Worm (Caenorhabditis elegans) whole organism, midembryonic: ENCODE results near the gene ZC250.5.

ENCODE experiments used
- cog-1 ChIP-seq: sonication (generic microtip); optimal IDR thresholded peaks from 2 replicates; lab custom pipeline; 2016; ENCODE audit warnings: missing genetic modification characterization, missing compliant biosample characterization
- flt-1 ChIP-seq: fragments of 200-800 bp; sonication (Bioruptor generic); IDR thresholded peaks from 2 replicates; pipeline ENCODE4 v1.3.6; 2022; ENCODE audit warnings: missing genetic modification characterization, missing compliant biosample characterization
- klf-2 ChIP-seq: fragments of 200-800 bp; sonication (Bioruptor generic); conservative IDR thresholded peaks from 2 replicates; pipeline ENCODE4 v1.3.6; 2022; ENCODE audit warnings: missing genetic modification reagents, missing genetic modification characterization, missing compliant biosample characterization
- med-1 ChIP-seq: sonication (generic microtip); optimal IDR thresholded peaks from 2 replicates; lab custom pipeline; 2017; ENCODE audit warnings: missing genetic modification characterization, mild to moderate bottlenecking, missing compliant biosample characterization, antibody characterized with exemption, missing genetic modification reagents; ENCODE audit not compliant: insufficient read depth
- ref-1 ChIP-seq: fragments of 200-800 bp; sonication (Bioruptor generic); conservative IDR thresholded peaks from 2 replicates; pipeline ENCODE4 v1.3.6; 2022; ENCODE audit warnings: missing genetic modification reagents, missing genetic modification characterization, missing compliant biosample characterization
- tab-1 ChIP-seq: fragments of 200-800 bp; sonication (Bioruptor generic); IDR thresholded peaks from 2 replicates; pipeline ENCODE4 v1.3.6; 2022; ENCODE audit warnings: missing genetic modification characterization, missing compliant biosample characterization
- ztf-29 ChIP-seq: fragments of 200-800 bp; sonication (Bioruptor generic); IDR thresholded peaks from 2 replicates; pipeline ENCODE4 v1.3.6; 2022; ENCODE audit warnings: missing genetic modification reagents, missing genetic modification characterization, missing compliant biosample characterization

DNA sequence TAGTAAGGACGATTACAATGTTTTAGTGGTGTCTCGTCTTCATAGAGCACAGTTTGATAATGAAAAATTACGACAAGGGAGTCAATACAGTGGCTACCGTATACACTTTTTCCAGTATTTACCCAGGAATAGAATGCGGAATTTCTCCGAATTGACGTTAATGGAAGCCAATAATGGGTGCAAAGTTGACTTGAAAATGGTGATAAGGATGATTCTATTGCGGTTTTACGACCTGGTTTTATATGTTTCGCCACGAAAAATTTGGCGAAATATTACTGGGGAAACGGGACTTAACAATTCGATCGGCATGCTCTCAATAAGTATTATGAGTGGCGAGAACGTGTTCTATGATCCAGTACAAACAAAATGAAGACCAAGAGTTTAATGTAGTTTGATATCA lies 14.3 kb downstream of the ZC250.5 start:
- no peak for TF ChIP-seq klf-2
- TF ChIP-seq med-1 (GFP tag; lab: Kevin White, UChicago) = no peak
- no peak for TF ChIP-seq ztf-29 (GFP tag; lab: Robert Waterston, UW)
- no peak for TF ChIP-seq cog-1 (tag; lab: Kevin White, UChicago)
- no peak for TF ChIP-seq flt-1
- TF ChIP-seq tab-1 (GFP tag; lab: Robert Waterston, UW) = no peak
- no peak for TF ChIP-seq ref-1 (GFP tag; lab: Robert Waterston, UW)
